Worm (Caenorhabditis elegans) whole organism, midembryonic: ENCODE measurements around the gene T04F8.7.

Experiments used
- T22C8.4 ChIP-seq: fragments of 200-800 bp; sonication (Bioruptor generic); IDR thresholded peaks from 2 replicates; pipeline ENCODE4 v1.3.6; 2022; ENCODE audit warnings: missing genetic modification characterization, missing compliant biosample characterization
- cog-1 ChIP-seq: sonication (generic microtip); optimal IDR thresholded peaks from 2 replicates; lab custom pipeline; 2016; ENCODE audit warnings: missing genetic modification characterization, missing compliant biosample characterization
- flt-1 ChIP-seq: fragments of 200-800 bp; sonication (Bioruptor generic); IDR thresholded peaks from 2 replicates; pipeline ENCODE4 v1.3.6; 2022; ENCODE audit warnings: missing genetic modification characterization, missing compliant biosample characterization
- klf-2 ChIP-seq: fragments of 200-800 bp; sonication (Bioruptor generic); conservative IDR thresholded peaks from 2 replicates; pipeline ENCODE4 v1.3.6; 2022; ENCODE audit warnings: missing genetic modification reagents, missing genetic modification characterization, missing compliant biosample characterization
- ref-1 ChIP-seq: fragments of 200-800 bp; sonication (Bioruptor generic); conservative IDR thresholded peaks from 2 replicates; pipeline ENCODE4 v1.3.6; 2022; ENCODE audit warnings: missing genetic modification reagents, missing genetic modification characterization, missing compliant biosample characterization
- tab-1 ChIP-seq: fragments of 200-800 bp; sonication (Bioruptor generic); IDR thresholded peaks from 2 replicates; pipeline ENCODE4 v1.3.6; 2022; ENCODE audit warnings: missing genetic modification characterization, missing compliant biosample characterization
- ztf-23 ChIP-seq: fragments of 200-800 bp; sonication (Bioruptor generic); IDR thresholded peaks from 2 replicates; pipeline ENCODE4 v1.3.6; 2022; ENCODE audit warnings: missing genetic modification reagents, missing genetic modification characterization, missing compliant biosample characterization
- ztf-29 ChIP-seq: fragments of 200-800 bp; sonication (Bioruptor generic); IDR thresholded peaks from 2 replicates; pipeline ENCODE4 v1.3.6; 2022; ENCODE audit warnings: missing genetic modification reagents, missing genetic modification characterization, missing compliant biosample characterization

DNA sequence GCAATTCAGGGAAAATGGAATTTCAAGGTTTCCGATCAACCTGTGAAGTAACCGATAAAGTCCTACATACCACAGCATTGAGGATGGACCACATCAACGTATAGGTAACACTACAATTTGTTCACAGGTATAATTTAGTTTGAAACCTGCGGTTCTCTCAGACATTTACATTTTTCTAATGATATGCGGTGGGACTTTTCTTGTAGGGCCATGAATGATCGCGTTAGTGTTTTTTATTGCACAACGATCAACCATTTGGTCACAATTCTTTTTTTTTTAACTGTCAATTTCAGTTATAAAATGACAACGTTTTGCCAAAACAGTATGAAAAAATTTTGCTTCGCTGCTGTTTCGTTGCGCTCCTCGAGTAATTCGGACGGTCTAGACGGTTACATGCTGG, 15.9 kb upstream of the T04F8.7 start, which contains the start of gene C44C10.12:
- TF ChIP-seq tab-1 (GFP tag; lab: Robert Waterston, UW) = no peak
- TF ChIP-seq T22C8.4 (GFP tag; lab: Robert Waterston, UW) = no peak
- TF ChIP-seq flt-1 (GFP tag; lab: Robert Waterston, UW) = no peak
- TF ChIP-seq ref-1 (GFP tag; lab: Robert Waterston, UW) = no peak
- no peak for TF ChIP-seq klf-2
- no peak for TF ChIP-seq cog-1 (tag; lab: Kevin White, UChicago)
- no peak for TF ChIP-seq ztf-29 (GFP tag; lab: Robert Waterston, UW)
- TF ChIP-seq ztf-23 = no peak
